Worm (Caenorhabditis elegans) whole organism, midembryonic: ENCODE results near the gene ergi-2.
A peak's percentile ranks its signal among the peaks of the same experiment; 100 is the strongest.

Experiments used
- T22C8.4 ChIP-seq: fragments of 200-800 bp; sonication (Bioruptor generic); IDR thresholded peaks from 2 replicates; pipeline ENCODE4 v1.3.6; 2022; ENCODE audit warnings: missing genetic modification characterization, missing compliant biosample characterization
- flt-1 ChIP-seq: fragments of 200-800 bp; sonication (Bioruptor generic); IDR thresholded peaks from 2 replicates; pipeline ENCODE4 v1.3.6; 2022; ENCODE audit warnings: missing genetic modification characterization, missing compliant biosample characterization
- klf-2 ChIP-seq: fragments of 200-800 bp; sonication (Bioruptor generic); conservative IDR thresholded peaks from 2 replicates; pipeline ENCODE4 v1.3.6; 2022; ENCODE audit warnings: missing genetic modification reagents, missing genetic modification characterization, missing compliant biosample characterization
- med-1 ChIP-seq: sonication (generic microtip); optimal IDR thresholded peaks from 2 replicates; lab custom pipeline; 2017; ENCODE audit warnings: missing genetic modification characterization, mild to moderate bottlenecking, missing compliant biosample characterization, antibody characterized with exemption, missing genetic modification reagents; ENCODE audit not compliant: insufficient read depth
- ref-1 ChIP-seq: fragments of 200-800 bp; sonication (Bioruptor generic); conservative IDR thresholded peaks from 2 replicates; pipeline ENCODE4 v1.3.6; 2022; ENCODE audit warnings: missing genetic modification reagents, missing genetic modification characterization, missing compliant biosample characterization
- tab-1 ChIP-seq: fragments of 200-800 bp; sonication (Bioruptor generic); IDR thresholded peaks from 2 replicates; pipeline ENCODE4 v1.3.6; 2022; ENCODE audit warnings: missing genetic modification characterization, missing compliant biosample characterization
- ztf-23 ChIP-seq: fragments of 200-800 bp; sonication (Bioruptor generic); IDR thresholded peaks from 2 replicates; pipeline ENCODE4 v1.3.6; 2022; ENCODE audit warnings: missing genetic modification reagents, missing genetic modification characterization, missing compliant biosample characterization
- ztf-29 ChIP-seq: fragments of 200-800 bp; sonication (Bioruptor generic); IDR thresholded peaks from 2 replicates; pipeline ENCODE4 v1.3.6; 2022; ENCODE audit warnings: missing genetic modification reagents, missing genetic modification characterization, missing compliant biosample characterization

DNA sequence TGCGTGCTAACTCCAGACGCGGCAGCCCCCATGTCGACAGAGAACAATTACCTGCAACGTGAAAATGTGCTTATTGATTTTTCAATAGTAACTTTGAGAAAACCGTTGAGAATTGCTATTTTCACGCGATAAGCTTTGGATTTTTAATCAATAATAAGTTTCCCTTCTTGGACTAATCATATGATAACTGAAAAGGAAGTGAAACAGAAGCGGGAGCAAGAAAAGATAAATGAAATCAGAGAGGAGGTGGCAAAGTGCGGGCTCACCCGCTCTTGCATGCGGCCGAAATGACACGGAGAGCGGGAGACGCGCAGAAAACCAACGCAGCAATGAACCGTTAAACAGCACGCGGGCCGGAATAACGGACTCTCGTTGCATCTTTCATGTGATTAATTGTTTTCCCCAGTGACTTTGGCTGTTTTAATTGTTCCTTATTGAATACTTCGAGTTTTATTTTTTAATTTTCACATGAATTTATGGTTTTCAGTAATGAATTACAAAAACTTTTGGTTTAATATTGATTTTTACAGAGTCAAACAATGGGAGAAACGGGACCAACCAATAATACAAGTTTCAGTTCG lies 36.8 kb downstream of the ergi-2 start, which contains the start of the genes flwr-1 and tbc-1:
- TF ChIP-seq flt-1 (GFP tag; lab: Robert Waterston, UW) (no peak), ztf-23 (GFP tag; lab: Robert Waterston, UW) (no peak), klf-2 (GFP tag; lab: Robert Waterston, UW) (no peak), ztf-29 (GFP tag; lab: Robert Waterston, UW) (no peak), T22C8.4 (GFP tag; lab: Robert Waterston, UW) (0 out of 2 replicates have a peak, but pooled peaks have one; percentile 39), ref-1 (GFP tag; lab: Robert Waterston, UW) (no peak), tab-1 (GFP tag; lab: Robert Waterston, UW) (no peak), med-1 (GFP tag; lab: Kevin White, UChicago) (no peak)
